Fruit fly (Drosophila melanogaster) whole organism, embryonic: ENCODE results near the gene gfzf.

Source experiments
- CG10431 ChIP-seq: fragments of 200-800 bp; sonication (Bioruptor generic); optimal IDR thresholded peaks from 3 replicates; lab custom pipeline; 2018; ENCODE audit warnings: missing biosample characterization, mild to moderate bottlenecking, missing genetic modification characterization
- CG15479 ChIP-seq: fragments of 200-800 bp; sonication (Bioruptor generic); optimal IDR thresholded peaks from 3 replicates; lab custom pipeline; 2019; ENCODE audit warnings: missing biosample characterization, mild to moderate bottlenecking, missing genetic modification characterization, moderate library complexity
- CG18476 ChIP-seq: fragments of 200-800 bp; sonication (Bioruptor generic); optimal IDR thresholded peaks from 2 replicates; lab custom pipeline; 2016; ENCODE audit warnings: missing biosample characterization, mild to moderate bottlenecking, missing genetic modification characterization
- CG31441 ChIP-seq: fragments of 200-800 bp; sonication (Bioruptor generic); IDR thresholded peaks from 2 replicates; pipeline ENCODE4 v1.3.6; 2022; ENCODE audit warnings: missing biosample characterization, missing genetic modification characterization
- CG6654 ChIP-seq: fragments of 200-800 bp; sonication (Bioruptor generic); optimal IDR thresholded peaks from 2 replicates; lab custom pipeline; 2017; ENCODE audit warnings: missing biosample characterization, mild to moderate bottlenecking, missing genetic modification characterization
- Dbx ChIP-seq: fragments of 200-800 bp; sonication (Bioruptor generic); IDR thresholded peaks from 3 replicates; pipeline ENCODE4 v1.3.6; 2022; ENCODE audit warnings: missing biosample characterization, missing genetic modification characterization
- Hr3 ChIP-seq: fragments of 200-800 bp; sonication (Bioruptor generic); optimal IDR thresholded peaks from 3 replicates; lab custom pipeline; 2016; ENCODE audit warnings: missing biosample characterization, missing genetic modification characterization
- Nf-YA ChIP-seq: fragments of 200-800 bp; sonication (Bioruptor generic); IDR thresholded peaks from 2 replicates; pipeline ENCODE4 v1.3.6; 2022; ENCODE audit warnings: missing biosample characterization, missing genetic modification characterization
- ci ChIP-seq: fragments of 200-800 bp; sonication (Bioruptor generic); IDR thresholded peaks from 3 replicates; pipeline ENCODE4 v1.3.6; 2022; ENCODE audit warnings: missing biosample characterization, missing genetic modification characterization
- danr ChIP-seq: fragments of 200-800 bp; sonication (Bioruptor generic); IDR thresholded peaks from 2 replicates; pipeline ENCODE4 v1.3.6; 2022; ENCODE audit warnings: missing biosample characterization, missing genetic modification characterization
- ftz-f1 ChIP-seq: fragments of 200-800 bp; sonication (Bioruptor generic); optimal IDR thresholded peaks from 2 replicates; lab custom pipeline; 2016; ENCODE audit warnings: missing biosample characterization, missing genetic modification characterization
- row ChIP-seq: fragments of 200-800 bp; sonication (Bioruptor generic); IDR thresholded peaks from 3 replicates; pipeline ENCODE4 v1.3.6; 2022; ENCODE audit warnings: missing biosample characterization, missing genetic modification characterization

DNA sequence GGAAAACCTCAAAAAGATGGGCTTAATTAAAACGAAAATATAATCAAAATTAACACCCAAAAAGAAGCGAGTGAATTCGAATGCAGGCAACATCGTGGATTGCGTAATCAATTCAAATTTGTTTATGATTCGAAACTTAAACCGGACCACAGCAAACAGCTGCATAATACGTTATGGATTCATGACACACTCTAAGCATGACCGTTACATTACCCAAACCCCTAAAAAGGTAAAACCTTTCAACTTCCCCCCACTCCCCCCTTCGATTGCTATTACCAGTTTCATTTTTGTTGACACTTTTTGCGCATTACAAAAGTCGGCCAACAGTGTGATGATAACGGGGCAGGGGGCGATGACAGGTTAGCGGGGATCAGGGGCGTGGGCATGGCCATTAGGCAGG, 19.2 kb upstream of the gfzf start:
- TF ChIP-seq Nf-YA (GFP tag; lab: Robert Waterston, UW): no peak
- no peak for TF ChIP-seq ftz-f1 (GFP tag; lab: Kevin White, UChicago)
- TF ChIP-seq CG31441: no peak
- TF ChIP-seq CG6654 (GFP tag; lab: Kevin White, UChicago): no peak
- TF ChIP-seq Hr3 (GFP tag; lab: Kevin White, UChicago): no peak
- no peak for TF ChIP-seq CG10431 (GFP tag; lab: Kevin White, UChicago)
- no peak for TF ChIP-seq CG15479 (GFP tag; lab: Kevin White, UChicago)
- TF ChIP-seq danr: no peak
- no peak for TF ChIP-seq CG18476 (GFP tag; lab: Kevin White, UChicago)
- no peak for TF ChIP-seq ci
- TF ChIP-seq Dbx (GFP tag; lab: Robert Waterston, UW): no peak
- no peak for TF ChIP-seq row (GFP tag; lab: Robert Waterston, UW)
